Fruit fly (Drosophila melanogaster): ENCODE measurements around the gene sev.
A peak's percentile ranks its signal among the peaks of the same experiment; 100 is the strongest.

DNA sequence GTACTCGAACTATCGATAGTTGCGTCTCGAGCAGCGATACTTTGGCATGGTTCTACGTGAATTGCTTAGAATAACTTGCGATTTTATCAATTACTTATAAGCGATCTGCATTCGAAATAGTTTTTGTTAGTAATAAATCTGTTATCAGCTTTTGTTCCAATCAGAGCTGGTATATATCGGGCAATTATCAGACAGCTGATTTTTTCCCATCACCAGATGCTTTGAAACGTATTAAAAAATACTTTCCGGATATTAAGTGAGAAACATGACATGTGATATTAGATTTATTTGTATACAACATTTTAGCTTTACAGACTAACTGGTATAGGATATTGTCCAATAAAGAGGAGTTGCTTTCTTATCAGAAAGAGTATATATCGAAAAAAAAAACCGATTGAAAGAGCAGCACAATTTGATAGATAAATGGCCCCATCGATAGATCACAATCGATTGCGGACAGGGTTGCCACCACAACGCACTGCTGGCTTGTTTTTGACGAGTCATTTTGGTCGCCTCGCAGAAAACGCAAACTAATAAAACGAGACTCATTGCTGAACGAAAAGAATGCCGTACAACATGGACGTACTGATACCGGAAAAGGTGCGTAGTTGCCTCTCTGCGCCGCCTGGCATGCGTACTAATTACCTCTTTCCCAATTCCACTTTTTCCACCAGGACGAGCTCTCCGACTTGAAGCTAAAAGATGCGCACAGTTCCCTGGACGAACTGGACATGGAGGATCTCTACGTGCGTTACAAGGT lies 38.8 kb upstream of the sev start, which contains the start of gene Rpt3:
- TF ChIP-seq CG13624 (GFP tag; optimal IDR thresholded peaks at IDR 0.05): no peak
- TF ChIP-seq PHDP (tag; optimal IDR thresholded peaks at IDR 0.05): no peak
- TF ChIP-seq CG7839 (tag; optimal IDR thresholded peaks at IDR 0.05): no peak
- no peak for TF ChIP-seq ssp (GFP tag; IDR thresholded peaks at IDR 0.05)
- TF ChIP-seq Dref (GFP tag; IDR thresholded peaks at IDR 0.05): peak; percentile 78
- TF ChIP-seq sc (optimal IDR thresholded peaks at IDR 0.05): no peak
- TF ChIP-seq sc (GFP tag; optimal IDR thresholded peaks at IDR 0.05): no peak
- TF ChIP-seq sim (GFP tag; IDR thresholded peaks at IDR 0.05): no peak
- no peak for TF ChIP-seq Xbp1 (GFP tag; optimal IDR thresholded peaks at IDR 0.05)
- no peak for TF ChIP-seq CG2678 (tag; optimal IDR thresholded peaks at IDR 0.05)
- TF ChIP-seq ci (GFP tag; IDR thresholded peaks at IDR 0.05): no peak
